Worm (Caenorhabditis elegans): ENCODE results near the gene T04C9.2.

T04C9.2 gene

DNA sequence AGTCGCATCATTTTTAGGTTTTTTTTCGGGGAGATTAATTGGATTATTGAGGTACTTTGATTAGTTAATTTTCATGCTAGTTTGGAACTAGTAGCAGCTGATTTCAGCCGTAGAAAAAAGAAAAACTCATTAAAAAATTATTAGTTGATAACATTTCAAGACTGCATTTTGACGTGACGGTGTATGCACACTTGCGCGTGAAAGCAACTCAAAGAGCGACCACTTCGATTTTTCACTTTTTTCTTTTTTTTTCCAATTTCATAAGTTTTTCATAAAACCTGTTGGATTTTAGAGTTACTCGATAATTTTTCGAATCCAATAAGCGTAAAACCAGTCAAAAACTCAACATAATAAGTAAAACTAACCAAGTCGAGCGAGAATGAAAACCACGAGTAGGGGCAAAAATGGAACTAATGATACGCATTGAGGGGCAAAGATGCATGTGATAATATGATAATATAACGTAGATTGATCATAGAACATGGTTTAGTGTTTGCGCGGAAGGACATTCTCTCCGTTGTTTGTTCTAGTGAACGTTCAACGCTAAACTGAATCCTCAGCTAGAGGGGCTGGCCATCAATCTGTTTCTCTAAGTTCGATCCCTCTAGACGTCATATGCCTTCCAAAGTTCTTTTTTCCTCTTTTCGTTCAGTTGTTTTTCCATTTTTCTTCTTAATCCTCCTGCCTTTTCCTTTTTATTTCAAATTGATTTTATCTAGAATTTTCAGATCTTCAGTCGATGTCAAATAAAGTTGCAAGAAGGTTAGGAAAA is 43.3 kb upstream of the T04C9.2 start, which contains the start of the genes F25B5.6 and F25B5.3 (continued):
- TF ChIP-seq peb-1 (tag; optimal IDR thresholded peaks at IDR 0.05) (no peak), nhr-10 (tag; optimal IDR thresholded peaks at IDR 0.05) (no peak), elt-3 (tag; optimal IDR thresholded peaks at IDR 0.05) (no peak), mdl-1 (tag; optimal IDR thresholded peaks at IDR 0.05) (no peak), lin-11 (tag; optimal IDR thresholded peaks at IDR 0.05) (no peak)

- TF ChIP-seq nhr-12 (tag; optimal IDR thresholded peaks at IDR 0.05) (no peak), lsy-2 (tag; optimal IDR thresholded peaks at IDR 0.05) (no peak), ceh-82 (tag; optimal IDR thresholded peaks at IDR 0.05) (no peak), ceh-16 (tag; optimal IDR thresholded peaks at IDR 0.05) (no peak), alr-1 (tag; optimal IDR thresholded peaks at IDR 0.05) (no peak)
Measured at ce11 chrIII:5948986-5949385, 42.7 kb upstream of the T04C9.2 start.

- TF ChIP-seq gmeb-1 (tag; optimal IDR thresholded peaks at IDR 0.05) (no peak), crh-2 (tag; optimal IDR thresholded peaks at IDR 0.05) (no peak), nhr-129 (tag; optimal IDR thresholded peaks at IDR 0.05) (peak; percentile 57), ceh-82 (tag; optimal IDR thresholded peaks at IDR 0.05) (no peak), zag-1 (tag; optimal IDR thresholded peaks at IDR 0.05) (peak; percentile 19), alr-1 (tag; optimal IDR thresholded peaks at IDR 0.05) (no peak), mbf-1 (tag; optimal IDR thresholded peaks at IDR 0.05) (no peak), C34F6.9 (tag; optimal IDR thresholded peaks at IDR 0.05) (peak; percentile 61), nhr-12 (tag; optimal IDR thresholded peaks at IDR 0.05) (no peak), unc-39 (tag; optimal IDR thresholded peaks at IDR 0.05) (no peak), unc-55 (GFP tag; optimal IDR thresholded peaks at IDR 0.05) (peak; percentile 71), nhr-25 (tag; optimal IDR thresholded peaks at IDR 0.05) (no peak), unc-62 (GFP tag; optimal IDR thresholded peaks at IDR 0.05) (no peak), F13H6.1 (tag; optimal IDR thresholded peaks at IDR 0.05) (peak; percentile 55), mab-5 (tag; optimal IDR thresholded peaks at IDR 0.05) (no peak), skn-1 (tag; optimal IDR thresholded peaks at IDR 0.05) (no peak), sma-9 (GFP tag; optimal IDR thresholded peaks at IDR 0.05) (peak; percentile 55), sma-9 (tag; optimal IDR thresholded peaks at IDR 0.05) (no peak), peb-1 (tag; optimal IDR thresholded peaks at IDR 0.05) (no peak), nhr-77 (tag; optimal IDR thresholded peaks at IDR 0.05) (no peak), blmp-1 (tag; optimal IDR thresholded peaks at IDR 0.05; ENCODE audit: insufficient read depth) (no peak), fos-1 (tag; optimal IDR thresholded peaks at IDR 0.05) (no peak), nhr-23 (tag; optimal IDR thresholded peaks at IDR 0.05) (no peak), elt-3 (tag; optimal IDR thresholded peaks at IDR 0.05) (no peak), lsy-2 (tag; optimal IDR thresholded peaks at IDR 0.05) (peak in 1 of 2 experiments; percentile 35), egl-27 (tag; optimal IDR thresholded peaks at IDR 0.05) (no peak), ZK546.5 (tag; optimal IDR thresholded peaks at IDR 0.05) (no peak), ama-1 (optimal IDR thresholded peaks at IDR 0.05) (peak; percentile 33), lin-39 (tag; optimal IDR thresholded peaks at IDR 0.05) (no peak)
Measured at ce11 chrIII:5949817-5950216, 41.9 kb upstream of the T04C9.2 start.

DNA sequence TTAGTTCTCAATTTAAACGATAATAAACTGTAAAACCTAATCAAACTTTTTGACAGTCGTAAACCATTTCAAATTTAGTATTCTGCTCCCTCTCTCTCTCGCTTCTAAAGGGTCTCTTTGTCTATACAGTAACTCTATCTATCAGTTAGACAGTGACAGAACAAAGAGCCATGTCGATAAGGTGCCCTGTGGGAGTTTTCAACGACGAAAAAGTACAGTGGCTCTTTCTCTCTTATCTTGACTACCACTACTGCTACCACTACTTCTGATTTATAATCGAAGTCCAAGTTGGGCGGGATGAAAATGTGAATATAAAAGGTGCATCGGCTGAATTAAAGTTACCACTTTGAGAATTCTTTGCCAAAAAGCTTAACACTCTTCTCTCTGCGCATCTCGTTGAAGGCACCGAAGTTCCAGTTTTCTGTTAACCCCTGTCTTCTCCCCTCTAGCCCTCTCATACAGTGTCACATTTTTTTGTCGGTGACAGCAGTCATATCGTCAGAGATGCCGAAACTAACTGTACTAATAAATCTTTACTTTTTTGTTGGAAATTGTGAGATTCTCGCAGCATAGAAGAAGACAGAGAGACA is 40.8 kb upstream of the T04C9.2 start:
- TF ChIP-seq nhr-237 (tag; optimal IDR thresholded peaks at IDR 0.05), result no peak
- TF ChIP-seq nhr-129 (tag; optimal IDR thresholded peaks at IDR 0.05), result no peak
- TF ChIP-seq F13H6.1 (tag; optimal IDR thresholded peaks at IDR 0.05), result peak; percentile 15

Measured in whole organism, L2 larva.